Worm (Caenorhabditis elegans) whole organism, L2 larva: ENCODE measurements around the gene C31B8.12.

Experiments
- R02D3.7 ChIP-seq: fragments of 150-350 bp; optimal IDR thresholded peaks from 2 replicates; lab custom pipeline; 2014; ENCODE audit warnings: missing biosample characterization, missing genetic modification characterization
- ama-1 ChIP-seq: fragments of 150-350 bp; optimal IDR thresholded peaks from 2 replicates; lab custom pipeline; 2018; ENCODE audit warnings: inconsistent platforms
- lin-13 ChIP-seq: fragments of 150-350 bp; optimal IDR thresholded peaks from 2 replicates; lab custom pipeline; 2014; ENCODE audit warnings: missing biosample characterization, missing genetic modification reagents, missing genetic modification characterization
- lsy-2 ChIP-seq, 2 experiments: fragments of 150-350 bp in 1 of 2; sonication (generic microtip) in 1 of 2; optimal IDR thresholded peaks; 2 replicates each; lab custom pipeline; 2014 to 2017; ENCODE audit warnings: missing biosample characterization in 2 of 2, missing genetic modification characterization in 2 of 2
- mab-5 ChIP-seq: fragments of 150-350 bp; optimal IDR thresholded peaks from 2 replicates; lab custom pipeline; 2014; ENCODE audit warnings: missing biosample characterization, missing genetic modification characterization
- nhr-77 ChIP-seq: fragments of 150-350 bp; optimal IDR thresholded peaks from 2 replicates; lab custom pipeline; 2014; ENCODE audit warnings: missing biosample characterization, missing genetic modification characterization
- skn-1 ChIP-seq: sonication (generic microtip); optimal IDR thresholded peaks from 2 replicates; lab custom pipeline; 2017; ENCODE audit warnings: missing biosample characterization, missing genetic modification characterization
- snpc-4 ChIP-seq: fragments of 150-350 bp; optimal IDR thresholded peaks from 2 replicates; lab custom pipeline; 2014; ENCODE audit warnings: missing biosample characterization, missing genetic modification characterization
- ztf-1 ChIP-seq: fragments of 200-800 bp; sonication (Bioruptor generic); conservative IDR thresholded peaks from 2 replicates; pipeline ENCODE4 v1.3.6; 2022; ENCODE audit warnings: missing genetic modification characterization, missing compliant biosample characterization

DNA sequence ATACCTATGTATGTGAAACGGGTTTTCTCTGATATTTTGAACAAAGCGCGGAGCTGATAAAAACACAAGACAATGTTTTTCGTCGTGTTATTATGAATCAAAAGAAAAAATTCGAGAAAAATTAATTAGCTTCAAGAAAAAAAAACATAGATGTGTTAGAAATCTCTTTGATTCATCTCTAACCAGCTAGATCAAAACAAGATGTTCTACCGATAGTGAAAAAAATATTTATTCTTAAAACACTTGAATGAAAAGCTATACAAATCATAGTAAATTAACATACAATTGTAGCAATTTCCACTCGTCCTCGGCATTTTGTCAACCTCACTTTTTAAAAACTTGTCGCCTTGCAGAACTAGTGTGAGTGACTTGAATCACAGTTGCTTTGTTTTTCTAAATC, 14.8 kb upstream of the C31B8.12 start:
- TF ChIP-seq skn-1 (no peak), lsy-2 (tag; optimal IDR thresholded peaks at IDR 0.05; lab: Kevin White, UChicago) (no peak), R02D3.7 (tag; lab: Kevin White, UChicago) (no peak), nhr-77 (tag; lab: Kevin White, UChicago) (no peak), mab-5 (tag; lab: Kevin White, UChicago) (no peak), lin-13 (GFP tag; lab: Kevin White, UChicago) (no peak), snpc-4 (no peak), ztf-1 (GFP tag; lab: Robert Waterston, UW) (no peak), ama-1 (lab: Kevin White, UChicago) (no peak)
